Worm (Caenorhabditis elegans) whole organism, L4 larva: Measurements from ENCODE around the gene nspc-5.

Source experiments
- D1046.2 ChIP-seq: fragments of 200-800 bp; sonication (Bioruptor generic); IDR thresholded peaks from 2 replicates; pipeline ENCODE4 v1.3.6; 2022; ENCODE audit warnings: missing genetic modification characterization, missing compliant biosample characterization
- Y48G9A.11 ChIP-seq: fragments of 200-800 bp; sonication (Bioruptor generic); IDR thresholded peaks from 2 replicates; pipeline ENCODE4 v1.3.6; 2022; ENCODE audit warnings: missing genetic modification reagents, missing genetic modification characterization, missing compliant biosample characterization
- Y5F2A.4 ChIP-seq: fragments of 200-800 bp; sonication (Bioruptor generic); optimal IDR thresholded peaks from 2 replicates; lab custom pipeline; 2018; ENCODE audit warnings: mild to moderate bottlenecking, missing genetic modification characterization, missing compliant biosample characterization
- ZK337.2 ChIP-seq: fragments of 200-800 bp; sonication (Bioruptor generic); IDR thresholded peaks from 2 replicates; pipeline ENCODE4 v1.3.6; 2022; ENCODE audit warnings: missing genetic modification reagents, missing genetic modification characterization, missing compliant biosample characterization
- ZK546.5 ChIP-seq, 2 experiments: sonication (generic microtip); optimal IDR thresholded peaks; 2 replicates each; lab custom pipeline; 2017; ENCODE audit warnings: missing biosample characterization in 2 of 2, missing genetic modification characterization in 2 of 2
- aha-1 ChIP-seq: fragments of 150-350 bp; peaks from one replicate; lab custom pipeline; 2014; ENCODE audit warnings: missing biosample characterization, missing genetic modification characterization
- arid-1 ChIP-seq: fragments of 200-800 bp; sonication (Bioruptor generic); conservative IDR thresholded peaks from 2 replicates; pipeline ENCODE4 v1.3.6; 2022; ENCODE audit warnings: missing genetic modification reagents, missing genetic modification characterization, missing compliant biosample characterization
- attf-4 ChIP-seq: sonication (generic microtip); optimal IDR thresholded peaks from 3 replicates; lab custom pipeline; 2017; ENCODE audit warnings: missing biosample characterization, missing genetic modification characterization
- ceh-62 ChIP-seq: sonication (generic microtip); optimal IDR thresholded peaks from 2 replicates; lab custom pipeline; 2017; ENCODE audit warnings: missing biosample characterization, missing genetic modification characterization
- cey-2 ChIP-seq: sonication (generic microtip); optimal IDR thresholded peaks from 3 replicates; lab custom pipeline; 2017; ENCODE audit warnings: missing genetic modification characterization, mild to moderate bottlenecking, missing compliant biosample characterization, antibody characterized with exemption, borderline replicate concordance; ENCODE audit not compliant: insufficient read depth
- daf-12 ChIP-seq: fragments of 150-350 bp; optimal IDR thresholded peaks from 2 replicates; lab custom pipeline; 2014; ENCODE audit warnings: missing biosample characterization, missing genetic modification reagents, missing genetic modification characterization
- daf-16 ChIP-seq, 3 experiments: sonication (generic microtip); optimal IDR thresholded peaks; 2 replicates each; lab custom pipeline; 2016 to 2017; ENCODE audit warnings: missing genetic modification characterization in 3 of 3, missing genetic modification reagents in 3 of 3, mild to moderate bottlenecking in 2 of 3, missing compliant biosample characterization in 2 of 3, missing biosample characterization in 1 of 3, moderate library complexity in 1 of 3
- daf-19 ChIP-seq: fragments of 200-800 bp; sonication (Bioruptor generic); conservative IDR thresholded peaks from 2 replicates; pipeline ENCODE4 v1.3.6; 2022; ENCODE audit warnings: missing genetic modification characterization, missing compliant biosample characterization
- dmd-6 ChIP-seq: fragments of 200-800 bp; sonication (Bioruptor generic); IDR thresholded peaks from 2 replicates; pipeline ENCODE4 v1.3.6; 2022; ENCODE audit warnings: missing genetic modification reagents, missing genetic modification characterization, missing compliant biosample characterization
- duxl-1 ChIP-seq: sonication (generic microtip); optimal IDR thresholded peaks from 2 replicates; lab custom pipeline; 2016; ENCODE audit warnings: mild to moderate bottlenecking, missing genetic modification characterization, moderate library complexity, missing compliant biosample characterization; ENCODE audit not compliant: poor library complexity
- dve-1 ChIP-seq: sonication (generic microtip); optimal IDR thresholded peaks from 2 replicates; lab custom pipeline; 2017; ENCODE audit warnings: antibody characterized with exemption, mild to moderate bottlenecking, missing genetic modification characterization, missing compliant biosample characterization; ENCODE audit not compliant: insufficient read depth
- fkh-10 ChIP-seq: fragments of 150-350 bp; optimal IDR thresholded peaks from 2 replicates; lab custom pipeline; 2014; ENCODE audit warnings: missing biosample characterization, missing genetic modification reagents, missing genetic modification characterization
- gei-8 ChIP-seq: fragments of 200-800 bp; sonication (Bioruptor generic); optimal IDR thresholded peaks from 2 replicates; lab custom pipeline; 2018; ENCODE audit warnings: mild to moderate bottlenecking, missing genetic modification characterization, missing compliant biosample characterization
- hif-1 ChIP-seq, 2 experiments: sonication (generic microtip); optimal IDR thresholded peaks; 2 replicates each; lab custom pipeline; 2016 to 2017; ENCODE audit warnings: missing compliant biosample characterization in 2 of 2, missing genetic modification characterization in 2 of 2, missing genetic modification reagents in 2 of 2, missing genotype in 2 of 2, mild to moderate bottlenecking in 1 of 2
- hlh-11 ChIP-seq: fragments of 200-800 bp; sonication (Bioruptor generic); optimal IDR thresholded peaks from 2 replicates; lab custom pipeline; 2018; ENCODE audit warnings: mild to moderate bottlenecking, missing genetic modification characterization, missing compliant biosample characterization
- hlh-30 ChIP-seq: sonication (generic microtip); optimal IDR thresholded peaks from 2 replicates; lab custom pipeline; 2017; ENCODE audit warnings: antibody characterized with exemption, mild to moderate bottlenecking, missing genetic modification characterization, missing compliant biosample characterization; ENCODE audit not compliant: insufficient read depth
- lin-15B ChIP-seq: fragments of 150-350 bp; sonication (generic microtip); optimal IDR thresholded peaks from 3 replicates; lab custom pipeline; 2014; ENCODE audit warnings: missing biosample characterization, missing genetic modification characterization
- lin-29 ChIP-seq: fragments of 200-800 bp; sonication (Bioruptor generic); IDR thresholded peaks from 2 replicates; pipeline ENCODE4 v1.3.6; 2022; ENCODE audit warnings: missing genetic modification reagents, missing genetic modification characterization, missing compliant biosample characterization
- lin-38 ChIP-seq: fragments of 200-800 bp; sonication (Bioruptor generic); IDR thresholded peaks from 2 replicates; pipeline ENCODE4 v1.3.6; 2022; ENCODE audit warnings: missing genetic modification reagents, missing genetic modification characterization, missing compliant biosample characterization
- lsy-2 ChIP-seq, 2 experiments: fragments of 150-350 bp in 1 of 2; sonication (generic microtip) in 1 of 2; optimal IDR thresholded peaks; 2 replicates each; lab custom pipeline; 2014 to 2017; ENCODE audit warnings: missing biosample characterization in 2 of 2, missing genetic modification characterization in 2 of 2
- madf-9 ChIP-seq: fragments of 200-800 bp; sonication (Bioruptor generic); conservative IDR thresholded peaks from 2 replicates; pipeline ENCODE4 v1.3.6; 2022; ENCODE audit warnings: missing genetic modification reagents, missing genetic modification characterization, missing compliant biosample characterization
- mes-2 ChIP-seq: sonication (generic microtip); optimal IDR thresholded peaks from 2 replicates; lab custom pipeline; 2016; ENCODE audit warnings: missing genotype, mild to moderate bottlenecking, missing genetic modification characterization, missing compliant biosample characterization; ENCODE audit not compliant: poor library complexity, severe bottlenecking
- nhr-102 ChIP-seq: sonication (generic microtip); optimal IDR thresholded peaks from 2 replicates; lab custom pipeline; 2016; ENCODE audit warnings: mild to moderate bottlenecking, missing genetic modification characterization, moderate library complexity, missing compliant biosample characterization
- nhr-11 ChIP-seq: fragments of 150-350 bp; optimal IDR thresholded peaks from 2 replicates; lab custom pipeline; 2014; ENCODE audit warnings: missing biosample characterization, missing genetic modification characterization
- nhr-111 ChIP-seq: fragments of 200-800 bp; sonication (Bioruptor generic); optimal IDR thresholded peaks from 2 replicates; lab custom pipeline; 2018; ENCODE audit warnings: mild to moderate bottlenecking, missing genetic modification characterization, missing compliant biosample characterization
- nhr-28 ChIP-seq: fragments of 150-350 bp; optimal IDR thresholded peaks from 2 replicates; lab custom pipeline; 2014; ENCODE audit warnings: missing biosample characterization, missing genetic modification characterization
- nhr-48 ChIP-seq: sonication (generic microtip); optimal IDR thresholded peaks from 2 replicates; lab custom pipeline; 2016; ENCODE audit warnings: mild to moderate bottlenecking, missing genetic modification characterization, missing compliant biosample characterization
- pha-4 ChIP-seq, 2 experiments: fragments of 150-350 bp in 1 of 2; fragments of 200-800 bp in 1 of 2; sonication (Bioruptor generic) in 1 of 2; IDR thresholded peaks in 1 of 2; optimal IDR thresholded peaks in 1 of 2; 2 replicates each; pipeline versions ENCODE4 v1.3.6 to Lab custom; 2014 to 2022; ENCODE audit warnings: missing genetic modification characterization in 2 of 2, missing genetic modification reagents in 2 of 2, missing biosample characterization in 1 of 2, missing compliant biosample characterization in 1 of 2
- php-3 ChIP-seq: fragments of 200-800 bp; sonication (Bioruptor generic); IDR thresholded peaks from 2 replicates; pipeline ENCODE4 v1.3.6; 2022; ENCODE audit warnings: missing genetic modification reagents, missing genetic modification characterization, missing compliant biosample characterization
- pqm-1 ChIP-seq: sonication (generic microtip); optimal IDR thresholded peaks from 2 replicates; lab custom pipeline; 2017; ENCODE audit warnings: missing biosample characterization, missing genetic modification characterization
- skn-1 ChIP-seq: fragments of 150-350 bp; optimal IDR thresholded peaks from 2 replicates; lab custom pipeline; 2014; ENCODE audit warnings: missing biosample characterization, missing genetic modification characterization
- spr-1 ChIP-seq: sonication (generic microtip); optimal IDR thresholded peaks from 2 replicates; lab custom pipeline; 2016; ENCODE audit warnings: mild to moderate bottlenecking, missing genetic modification characterization, missing compliant biosample characterization
- spr-3 ChIP-seq: fragments of 200-800 bp; sonication (Bioruptor generic); optimal IDR thresholded peaks from 2 replicates; lab custom pipeline; 2018; ENCODE audit warnings: mild to moderate bottlenecking, missing genetic modification characterization, missing compliant biosample characterization
- tag-97 ChIP-seq: fragments of 200-800 bp; sonication (Bioruptor generic); IDR thresholded peaks from 2 replicates; pipeline ENCODE4 v1.3.6; 2022; ENCODE audit warnings: missing genetic modification characterization, missing compliant biosample characterization
- unc-130 ChIP-seq: sonication (generic microtip); optimal IDR thresholded peaks from 2 replicates; lab custom pipeline; 2016; ENCODE audit warnings: missing genetic modification reagents, missing genetic modification characterization, missing compliant biosample characterization
- unc-62 ChIP-seq, 3 experiments: fragments of 150-350 bp in 1 of 3; sonication (generic microtip); optimal IDR thresholded peaks in 2 of 3; peaks in 1 of 3; 1 replicate in 1 of 3; 2 replicates in 2 of 3; lab custom pipeline; 2014 to 2017; ENCODE audit warnings: missing biosample characterization in 3 of 3, missing genetic modification characterization in 3 of 3, missing genetic modification reagents in 3 of 3, missing genotype in 1 of 3
- zip-2 ChIP-seq: fragments of 150-350 bp; optimal IDR thresholded peaks from 2 replicates; lab custom pipeline; 2014; ENCODE audit warnings: missing biosample characterization, missing genetic modification characterization
- ztf-11 ChIP-seq: fragments of 150-350 bp; optimal IDR thresholded peaks from 2 replicates; lab custom pipeline; 2014; ENCODE audit warnings: missing biosample characterization, missing genetic modification characterization

The nspc-5 gene

ce11 chrX:8562586-8562985, 24.1 kb downstream of the nspc-5 start:
- TF ChIP-seq unc-62 (GFP tag; optimal IDR thresholded peaks at IDR 0.05 in 1 of 2; lab: Kevin White, UChicago) (peak in 1 of 2 experiments; percentile 90), unc-62 (tag; optimal IDR thresholded peaks at IDR 0.05; lab: Kevin White, UChicago) (no peak), skn-1 (tag; lab: Kevin White, UChicago) (no peak)

- TF ChIP-seq nhr-11 (tag; lab: Kevin White, UChicago): no peak
- peak; percentile 33 for TF ChIP-seq hlh-11 (tag; lab: Kevin White, UChicago)
- peak; percentile 44 for TF ChIP-seq nhr-28 (tag; lab: Kevin White, UChicago)
- no peak for TF ChIP-seq daf-16 (GFP tag; optimal IDR thresholded peaks at IDR 0.05; lab: Kevin White, UChicago)
- peak; percentile 38 for TF ChIP-seq daf-16 (tag; optimal IDR thresholded peaks at IDR 0.05; lab: Kevin White, UChicago)
- TF ChIP-seq zip-2 (tag; lab: Kevin White, UChicago): no peak
- no peak for TF ChIP-seq mes-2
- TF ChIP-seq gei-8 (GFP tag; lab: Kevin White, UChicago): no peak
- no peak for TF ChIP-seq nhr-102
- peak; percentile 38 for TF ChIP-seq aha-1 (tag; lab: Kevin White, UChicago)
- TF ChIP-seq hlh-30: peak; percentile 30
- TF ChIP-seq unc-62 (GFP tag; optimal IDR thresholded peaks at IDR 0.05 in 1 of 2; lab: Kevin White, UChicago): peak in 1 of 2 experiments; percentile 94
- TF ChIP-seq unc-62 (tag; optimal IDR thresholded peaks at IDR 0.05; lab: Kevin White, UChicago): no peak
- peak; percentile 11 for TF ChIP-seq nhr-48 (tag; lab: Kevin White, UChicago)
- TF ChIP-seq pqm-1 (tag; lab: Kevin White, UChicago): peak; percentile 87
- TF ChIP-seq madf-9 (GFP tag; lab: Robert Waterston, UW): no peak
- no peak for TF ChIP-seq hif-1 (tag; optimal IDR thresholded peaks at IDR 0.05; lab: Kevin White, UChicago)
- TF ChIP-seq attf-4 (tag; lab: Kevin White, UChicago): no peak
- no peak for TF ChIP-seq daf-19 (GFP tag; lab: Robert Waterston, UW)
- no peak for TF ChIP-seq lin-38 (GFP tag; lab: Robert Waterston, UW)
- no peak for TF ChIP-seq spr-1
- TF ChIP-seq D1046.2: no peak
- no peak for TF ChIP-seq daf-12 (tag; lab: Kevin White, UChicago)
- TF ChIP-seq dmd-6: peak; percentile 49
- TF ChIP-seq, all 104 proteins: peak for 9
Observed at ce11 chrX:8563663-8564450, 25.3 kb downstream of the nspc-5 start.

- no peak for TF ChIP-seq ztf-11 (tag; lab: Kevin White, UChicago)
- peak; percentile 17 for TF ChIP-seq aha-1 (tag; lab: Kevin White, UChicago)
- TF ChIP-seq ceh-62 (tag; lab: Kevin White, UChicago): no peak
- TF ChIP-seq php-3 (GFP tag; lab: Robert Waterston, UW): no peak
- TF ChIP-seq ZK337.2 (GFP tag; lab: Robert Waterston, UW): no peak
- TF ChIP-seq hif-1 (tag; optimal IDR thresholded peaks at IDR 0.05; lab: Kevin White, UChicago): no peak
- no peak for TF ChIP-seq lin-29 (GFP tag; lab: Robert Waterston, UW)
- no peak for TF ChIP-seq pqm-1 (tag; lab: Kevin White, UChicago)
- TF ChIP-seq nhr-102: no peak
- no peak for TF ChIP-seq daf-12 (tag; lab: Kevin White, UChicago)
- TF ChIP-seq pha-4 (GFP tag; IDR thresholded peaks at IDR 0.05; lab: Robert Waterston, UW): no peak
- peak; percentile 9 for TF ChIP-seq pha-4 (tag; optimal IDR thresholded peaks at IDR 0.05; lab: Kevin White, UChicago)
- TF ChIP-seq nhr-111 (GFP tag; lab: Kevin White, UChicago): no peak
- TF ChIP-seq ZK546.5 (tag; optimal IDR thresholded peaks at IDR 0.05; lab: Kevin White, UChicago): no peak
- no peak for TF ChIP-seq Y48G9A.11
- peak; percentile 51 for TF ChIP-seq dve-1 (tag; lab: Kevin White, UChicago)
- TF ChIP-seq tag-97 (GFP tag; lab: Robert Waterston, UW): no peak
- TF ChIP-seq lsy-2 (tag; optimal IDR thresholded peaks at IDR 0.05; lab: Kevin White, UChicago): peak in 1 of 2 experiments; percentile 26
- TF ChIP-seq arid-1: no peak
- TF ChIP-seq nhr-28 (tag; lab: Kevin White, UChicago): peak; percentile 24
- no peak for TF ChIP-seq Y5F2A.4 (GFP tag; lab: Kevin White, UChicago)
- TF ChIP-seq daf-19 (GFP tag; lab: Robert Waterston, UW): no peak
- TF ChIP-seq fkh-10 (GFP tag; lab: Kevin White, UChicago): no peak
- TF ChIP-seq duxl-1 (tag; lab: Kevin White, UChicago): no peak
- TF ChIP-seq spr-3: no peak
- no peak for TF ChIP-seq gei-8 (GFP tag; lab: Kevin White, UChicago)
- TF ChIP-seq unc-130 (GFP tag; lab: Kevin White, UChicago): no peak
- TF ChIP-seq lin-15B (tag; lab: Kevin White, UChicago): no peak
- TF ChIP-seq cey-2 (tag; lab: Kevin White, UChicago): no peak
Observed at ce11 chrX:8564451-8564795, 25.9 kb downstream of the nspc-5 start.
